Worm (Caenorhabditis elegans): Measurements from ENCODE around the gene ant-1.3.

The ant-1.3 gene

ce11 chrIV:9733904-9734303, 24.8 kb upstream of the ant-1.3 start:
- TF ChIP-seq nhr-11 (tag; optimal IDR thresholded peaks at IDR 0.05) = no peak
- no peak for TF ChIP-seq hlh-6 (tag; optimal IDR thresholded peaks at IDR 0.05)

ce11 chrIV:9728376-9728775, 19.3 kb upstream of the ant-1.3 start, which contains the start of gene nhr-100:
nhr-100 (plus strand) TSS chrIV:9728676.
- TF ChIP-seq ceh-2 (tag; optimal IDR thresholded peaks at IDR 0.05) (no peak), unc-42 (tag; optimal IDR thresholded peaks at IDR 0.05) (no peak), hlh-30 (tag; optimal IDR thresholded peaks at IDR 0.05; ENCODE audit: insufficient read depth) (no peak), ceh-48 (tag; optimal IDR thresholded peaks at IDR 0.05) (no peak), pros-1 (tag; optimal IDR thresholded peaks at IDR 0.05) (no peak), ceh-30 (tag; optimal IDR thresholded peaks at IDR 0.05) (no peak), rnt-1 (tag; optimal IDR thresholded peaks at IDR 0.05) (no peak), ceh-9 (tag; optimal IDR thresholded peaks at IDR 0.05) (no peak)

ce11 chrIV:9727217-9727616, 18.1 kb upstream of the ant-1.3 start:
- TF ChIP-seq nhr-11 (tag; optimal IDR thresholded peaks at IDR 0.05) (no peak), unc-86 (tag; optimal IDR thresholded peaks at IDR 0.05) (no peak), sox-2 (GFP tag; IDR thresholded peaks at IDR 0.05) (no peak), fkh-10 (GFP tag; optimal IDR thresholded peaks at IDR 0.05) (no peak), T23F11.4 (GFP tag; optimal IDR thresholded peaks at IDR 0.05) (no peak)

ce11 chrIV:9725468-9725985, 16.4 kb upstream of the ant-1.3 start:
- TF ChIP-seq ceh-6 (GFP tag; optimal IDR thresholded peaks at IDR 0.05) = no peak
- no peak for TF ChIP-seq dmd-4 (tag; optimal IDR thresholded peaks at IDR 0.05; ENCODE audit: borderline replicate concordance)
- no peak for TF ChIP-seq hlh-15 (tag; optimal IDR thresholded peaks at IDR 0.05)
- no peak for TF ChIP-seq eyg-1 (tag; optimal IDR thresholded peaks at IDR 0.05)
- TF ChIP-seq rnt-1 (tag; optimal IDR thresholded peaks at IDR 0.05) = no peak
- no peak for TF ChIP-seq ceh-14 (tag; optimal IDR thresholded peaks at IDR 0.05)
- no peak for TF ChIP-seq ceh-9 (tag; optimal IDR thresholded peaks at IDR 0.05)
- no peak for TF ChIP-seq nhr-232 (tag; optimal IDR thresholded peaks at IDR 0.05)
- TF ChIP-seq unc-42 (tag; optimal IDR thresholded peaks at IDR 0.05) = no peak
- TF ChIP-seq K02D7.2 (tag; optimal IDR thresholded peaks at IDR 0.05) = no peak
- no peak for TF ChIP-seq mec-3 (tag; optimal IDR thresholded peaks at IDR 0.05; ENCODE audit: borderline replicate concordance)
- TF ChIP-seq pha-2 (tag; optimal IDR thresholded peaks at IDR 0.05) = no peak
- TF ChIP-seq ceh-22 (tag; optimal IDR thresholded peaks at IDR 0.05) = no peak
- no peak for TF ChIP-seq npax-4 (tag; optimal IDR thresholded peaks at IDR 0.05)
- TF ChIP-seq ttx-3 (tag; optimal IDR thresholded peaks at IDR 0.05) = no peak
- no peak for TF ChIP-seq syd-9 (tag; optimal IDR thresholded peaks at IDR 0.05)
- TF ChIP-seq ceh-31 (tag; optimal IDR thresholded peaks at IDR 0.05) = no peak
- TF ChIP-seq sdc-2 (tag; optimal IDR thresholded peaks at IDR 0.05) = no peak
- TF ChIP-seq unc-55 (GFP tag; optimal IDR thresholded peaks at IDR 0.05) = no peak

- TF ChIP-seq sox-4 (tag; optimal IDR thresholded peaks at IDR 0.05) (no peak), Y22D7AL.16 (tag; optimal IDR thresholded peaks at IDR 0.05) (no peak), sdc-2 (tag; optimal IDR thresholded peaks at IDR 0.05) (no peak), nhr-11 (tag; optimal IDR thresholded peaks at IDR 0.05) (no peak), hlh-13 (GFP tag; optimal IDR thresholded peaks at IDR 0.05) (no peak)
Measured at ce11 chrIV:9724948-9725347, 15.8 kb upstream of the ant-1.3 start, which contains the start of the genes nhr-138 and C28D4.18. nhr-138 (plus strand) TSS chrIV:9725251. C28D4.18 (plus strand) TSS chrIV:9725280.

- no peak for TF ChIP-seq pat-9 (tag; optimal IDR thresholded peaks at IDR 0.05)
- no peak for TF ChIP-seq sdc-2 (tag; optimal IDR thresholded peaks at IDR 0.05)
- TF ChIP-seq dve-1 (tag; optimal IDR thresholded peaks at IDR 0.05) = no peak
- no peak for TF ChIP-seq lin-11 (tag; optimal IDR thresholded peaks at IDR 0.05)
- no peak for TF ChIP-seq hlh-8 (tag; optimal IDR thresholded peaks at IDR 0.05)
Measured at ce11 chrIV:9723185-9723584, 14.1 kb upstream of the ant-1.3 start.

Measured in whole organism, late embryonic.